Fruit fly (Drosophila melanogaster): ENCODE results near the gene CG8128.

dm6 chrX:15731968-15732367, 34.7 kb downstream of the CG8128 start, which contains the start of gene CG8191:
- TF ChIP-seq CG8478 (optimal IDR thresholded peaks at IDR 0.05): no peak
- no peak for TF ChIP-seq CTCF (optimal IDR thresholded peaks at IDR 0.05)

Data from S2 (cell line).